Fruit fly (Drosophila melanogaster): Measurements from ENCODE around the gene CG12795.

- no peak for TF ChIP-seq CG8478 (optimal IDR thresholded peaks at IDR 0.05)
- no peak for TF ChIP-seq CTCF (optimal IDR thresholded peaks at IDR 0.05)
These were observed 11.1 kb upstream of the CG12795 start for dm6 chr2L:3441158-3441557.
